Fruit fly (Drosophila melanogaster) whole organism, embryonic: Measurements from ENCODE around the gene CG6689.

Experiments used
- Aef1 ChIP-seq: fragments of 200-800 bp; sonication (Bioruptor generic); IDR thresholded peaks from 3 replicates; pipeline ENCODE4 v1.3.6; 2022; ENCODE audit warnings: missing biosample characterization, missing genetic modification characterization
- B-H2 ChIP-seq: fragments of 200-800 bp; sonication (Bioruptor generic); optimal IDR thresholded peaks from 2 replicates; lab custom pipeline; 2018; ENCODE audit warnings: missing biosample characterization, mild to moderate bottlenecking, missing genetic modification characterization
- CG10147 ChIP-seq: fragments of 200-800 bp; sonication (Bioruptor generic); optimal IDR thresholded peaks from 2 replicates; lab custom pipeline; 2019; ENCODE audit warnings: missing biosample characterization, mild to moderate bottlenecking, missing genetic modification characterization, moderate library complexity
- CG12155 ChIP-seq: fragments of 200-800 bp; sonication (Bioruptor generic); optimal IDR thresholded peaks from 3 replicates; lab custom pipeline; 2016; ENCODE audit warnings: missing biosample characterization, missing genetic modification characterization
- CG1602 ChIP-seq: fragments of 200-800 bp; sonication (Bioruptor generic); optimal IDR thresholded peaks from 3 replicates; lab custom pipeline; 2016; ENCODE audit warnings: missing biosample characterization, missing genetic modification characterization
- CG18619 ChIP-seq: fragments of 200-800 bp; sonication (Bioruptor generic); optimal IDR thresholded peaks from 3 replicates; lab custom pipeline; 2017; ENCODE audit warnings: missing biosample characterization, mild to moderate bottlenecking, missing genetic modification characterization
- CG2712 ChIP-seq: fragments of 200-800 bp; optimal IDR thresholded peaks from 3 replicates; lab custom pipeline; 2019; ENCODE audit warnings: missing biosample characterization, mild to moderate bottlenecking, missing genetic modification characterization, moderate library complexity
- CG33213 ChIP-seq: fragments of 200-800 bp; sonication (Bioruptor generic); optimal IDR thresholded peaks from 3 replicates; lab custom pipeline; 2016; ENCODE audit warnings: missing biosample characterization, missing genetic modification characterization
- CG34376 ChIP-seq: fragments of 200-800 bp; sonication (Bioruptor generic); optimal IDR thresholded peaks from 2 replicates; lab custom pipeline; 2018; ENCODE audit warnings: missing biosample characterization, mild to moderate bottlenecking, missing genetic modification characterization
- CG6854 ChIP-seq: fragments of 200-800 bp; sonication (Bioruptor generic); optimal IDR thresholded peaks from 3 replicates; lab custom pipeline; 2017; ENCODE audit warnings: missing biosample characterization, mild to moderate bottlenecking, missing genetic modification characterization
- CG9727 ChIP-seq: fragments of 200-800 bp; sonication (Bioruptor generic); optimal IDR thresholded peaks from 3 replicates; lab custom pipeline; 2017; ENCODE audit warnings: missing biosample characterization, mild to moderate bottlenecking, missing genetic modification characterization
- CoRest ChIP-seq: fragments of 200-800 bp; sonication (Bioruptor generic); optimal IDR thresholded peaks from 3 replicates; lab custom pipeline; 2018; ENCODE audit warnings: missing biosample characterization, mild to moderate bottlenecking, missing genetic modification characterization, moderate library complexity
- D ChIP-seq, 2 experiments: fragments of 200-800 bp in 1 of 2; fragments of >200 bp in 1 of 2; sonication (Bioruptor generic) in 1 of 2; optimal IDR thresholded peaks; 2 replicates in 1 of 2; 3 replicates in 1 of 2; lab custom pipeline; 2017; ENCODE audit warnings: mild to moderate bottlenecking in 1 of 2, missing biosample characterization in 1 of 2, missing genetic modification characterization in 1 of 2, missing genetic modification reagents in 1 of 2
- Dbx ChIP-seq: fragments of 200-800 bp; sonication (Bioruptor generic); IDR thresholded peaks from 3 replicates; pipeline ENCODE4 v1.3.6; 2022; ENCODE audit warnings: missing biosample characterization, missing genetic modification characterization
- E2f1 ChIP-seq: fragments of 200-800 bp; sonication (Bioruptor generic); IDR thresholded peaks from 2 replicates; pipeline ENCODE4 v1.3.6; 2022; ENCODE audit warnings: missing biosample characterization, missing genetic modification characterization
- Ets97D ChIP-seq: fragments of 200-800 bp; sonication (Bioruptor generic); optimal IDR thresholded peaks from 3 replicates; lab custom pipeline; 2016; ENCODE audit warnings: missing biosample characterization, missing genetic modification characterization
- GATAe ChIP-seq: fragments of 200-800 bp; sonication (Bioruptor generic); conservative IDR thresholded peaks from 2 replicates; pipeline ENCODE4 v1.3.6; 2022; ENCODE audit warnings: missing biosample characterization, missing genetic modification characterization
- HLH3B ChIP-seq: fragments of 200-800 bp; sonication (Bioruptor generic); IDR thresholded peaks from 2 replicates; pipeline ENCODE4 v1.3.6; 2022; ENCODE audit warnings: missing biosample characterization, missing genetic modification characterization
- Hand ChIP-seq: fragments of 200-800 bp; sonication (Bioruptor generic); optimal IDR thresholded peaks from 2 replicates; lab custom pipeline; 2017; ENCODE audit warnings: mild to moderate bottlenecking, missing biosample characterization, missing genetic modification reagents, missing genetic modification characterization
- Hr3 ChIP-seq: fragments of 200-800 bp; sonication (Bioruptor generic); optimal IDR thresholded peaks from 3 replicates; lab custom pipeline; 2016; ENCODE audit warnings: missing biosample characterization, missing genetic modification characterization
- MTF-1 ChIP-seq: fragments of 200-800 bp; sonication (Bioruptor generic); optimal IDR thresholded peaks from 2 replicates; lab custom pipeline; 2018; ENCODE audit warnings: missing biosample characterization, mild to moderate bottlenecking, missing genetic modification characterization, borderline replicate concordance
- Max ChIP-seq: fragments of 200-800 bp; sonication (Bioruptor generic); optimal IDR thresholded peaks from 2 replicates; lab custom pipeline; 2016; ENCODE audit warnings: missing biosample characterization, mild to moderate bottlenecking, missing genetic modification characterization
- Meics ChIP-seq: fragments of 200-800 bp; sonication (Bioruptor generic); optimal IDR thresholded peaks from 2 replicates; lab custom pipeline; 2017; ENCODE audit warnings: missing biosample characterization, mild to moderate bottlenecking, missing genetic modification characterization
- NC2α ChIP-seq: fragments of 200-800 bp; sonication (Bioruptor generic); optimal IDR thresholded peaks from 2 replicates; lab custom pipeline; 2016; ENCODE audit warnings: missing biosample characterization, missing genetic modification characterization
- Oli ChIP-seq: fragments of 200-800 bp; sonication (Bioruptor generic); optimal IDR thresholded peaks from 2 replicates; lab custom pipeline; 2018; ENCODE audit warnings: missing biosample characterization, mild to moderate bottlenecking, missing genetic modification characterization, moderate library complexity
- Scr ChIP-seq: fragments of 200-800 bp; sonication (Bioruptor generic); IDR thresholded peaks from 2 replicates; pipeline ENCODE4 v1.3.6; 2022; ENCODE audit warnings: missing biosample characterization, missing genetic modification characterization; ENCODE audit not compliant: partially characterized antibody
- Sry-β ChIP-seq: fragments of 200-800 bp; sonication (Bioruptor generic); optimal IDR thresholded peaks from 2 replicates; lab custom pipeline; 2018; ENCODE audit warnings: missing biosample characterization, mild to moderate bottlenecking, missing genetic modification characterization, moderate library complexity
- bcd ChIP-seq: fragments of 200-800 bp; sonication (Bioruptor generic); optimal IDR thresholded peaks from 2 replicates; lab custom pipeline; 2017; ENCODE audit warnings: missing biosample characterization, mild to moderate bottlenecking, missing genetic modification characterization
- bsh ChIP-seq, 2 experiments: fragments of 200-800 bp; sonication (Bioruptor generic); optimal IDR thresholded peaks; 2 replicates each; lab custom pipeline; 2017 to 2018; ENCODE audit warnings: mild to moderate bottlenecking in 2 of 2, missing biosample characterization in 2 of 2, missing genetic modification characterization in 2 of 2, moderate library complexity in 1 of 2
- cad ChIP-seq: fragments of >200 bp; optimal IDR thresholded peaks from 2 replicates; lab custom pipeline; 2017; ENCODE audit warnings: missing biosample characterization, missing genetic modification characterization
- cg ChIP-seq: fragments of 200-800 bp; sonication (Bioruptor generic); optimal IDR thresholded peaks from 3 replicates; lab custom pipeline; 2019; ENCODE audit warnings: missing biosample characterization, mild to moderate bottlenecking, missing genetic modification characterization, moderate library complexity
- chinmo ChIP-seq: fragments of 200-800 bp; sonication (Bioruptor generic); IDR thresholded peaks from 4 replicates; pipeline ENCODE4 v1.3.6; 2022; ENCODE audit warnings: missing biosample characterization, missing genetic modification characterization; ENCODE audit not compliant: partially characterized antibody
- chm ChIP-seq: fragments of 200-800 bp; sonication (Bioruptor generic); IDR thresholded peaks from 2 replicates; pipeline ENCODE4 v1.3.6; 2022; ENCODE audit warnings: missing biosample characterization, missing genetic modification characterization
- ewg ChIP-seq: fragments of 200-800 bp; sonication (Bioruptor generic); optimal IDR thresholded peaks from 3 replicates; lab custom pipeline; 2017; ENCODE audit warnings: mild to moderate bottlenecking, missing biosample characterization, missing genetic modification reagents, missing genetic modification characterization
- fu2 ChIP-seq: fragments of 200-800 bp; sonication (Bioruptor generic); optimal IDR thresholded peaks from 2 replicates; lab custom pipeline; 2016; ENCODE audit warnings: missing biosample characterization, missing genetic modification characterization
- gcm2 ChIP-seq: fragments of 200-800 bp; sonication (Bioruptor generic); optimal IDR thresholded peaks from 2 replicates; lab custom pipeline; 2016; ENCODE audit warnings: missing biosample characterization, missing genetic modification characterization
- insv ChIP-seq, 2 experiments: fragments of 200-800 bp; sonication (Bioruptor generic); optimal IDR thresholded peaks; 3 replicates each; lab custom pipeline; 2016 to 2018; ENCODE audit warnings: missing biosample characterization in 2 of 2, missing genetic modification characterization in 2 of 2
- kay ChIP-seq: fragments of 200-800 bp; sonication (Bioruptor generic); optimal IDR thresholded peaks from 2 replicates; lab custom pipeline; 2016; ENCODE audit warnings: missing biosample characterization, missing genetic modification characterization
- lov ChIP-seq, 2 experiments: fragments of 200-800 bp in 1 of 2; fragments of >200 bp in 1 of 2; sonication (Bioruptor generic) in 1 of 2; IDR thresholded peaks in 1 of 2; optimal IDR thresholded peaks in 1 of 2; 2 replicates in 1 of 2; 3 replicates in 1 of 2; pipeline versions ENCODE4 v1.3.6 to Lab custom; 2017 to 2022; ENCODE audit warnings: missing biosample characterization in 1 of 2, missing genetic modification characterization in 1 of 2
- pros ChIP-seq: fragments of 200-800 bp; sonication (Bioruptor generic); optimal IDR thresholded peaks from 3 replicates; lab custom pipeline; 2019; ENCODE audit warnings: missing biosample characterization, mild to moderate bottlenecking, missing genetic modification characterization, moderate library complexity
- salm ChIP-seq: fragments of 200-800 bp; sonication (Bioruptor generic); optimal IDR thresholded peaks from 2 replicates; lab custom pipeline; 2018; ENCODE audit warnings: missing biosample characterization, mild to moderate bottlenecking, missing genetic modification characterization
- sna ChIP-seq: fragments of 200-800 bp; sonication (Bioruptor generic); IDR thresholded peaks from 2 replicates; pipeline ENCODE4 v1.3.6; 2022; ENCODE audit warnings: missing biosample characterization, missing genetic modification characterization; ENCODE audit not compliant: partially characterized antibody
- trh ChIP-seq: fragments of 200-800 bp; sonication (Bioruptor generic); optimal IDR thresholded peaks from 2 replicates; lab custom pipeline; 2016; ENCODE audit warnings: missing biosample characterization, missing genetic modification characterization
- ttk ChIP-seq: fragments of 200-800 bp; sonication (Bioruptor generic); IDR thresholded peaks from 2 replicates; pipeline ENCODE4 v2.1.2; 2022; ENCODE audit warnings: missing biosample characterization, missing genetic modification characterization
- unpg ChIP-seq: fragments of 200-800 bp; sonication (Bioruptor generic); optimal IDR thresholded peaks from 3 replicates; lab custom pipeline; 2018; ENCODE audit warnings: missing biosample characterization, mild to moderate bottlenecking, missing genetic modification characterization, moderate library complexity
- zen2 ChIP-seq: fragments of 200-800 bp; sonication (Bioruptor generic); IDR thresholded peaks from 3 replicates; pipeline ENCODE4 v1.3.6; 2022; ENCODE audit warnings: missing biosample characterization, missing genetic modification characterization; ENCODE audit not compliant: partially characterized antibody

CG6689 gene

dm6 chr3R:11221437-11222230 is 1.8 kb upstream of the CG6689 start, which contains the start of the genes CG6693 and RpL3 (continued):
- TF ChIP-seq cg (GFP tag; lab: Kevin White, UChicago) (peak; percentile 79), fu2 (GFP tag; lab: Kevin White, UChicago) (peak; percentile 37), salm (tag; lab: Kevin White, UChicago) (peak; percentile 71), CG2712 (tag; lab: Kevin White, UChicago) (peak; percentile 70), zen2 (GFP tag; lab: Robert Waterston, UW) (no peak), Ets97D (GFP tag; lab: Kevin White, UChicago) (peak; percentile 98), Dbx (GFP tag; lab: Robert Waterston, UW) (peak; percentile 89), kay (GFP tag; lab: Kevin White, UChicago) (peak; percentile 14), CG1602 (GFP tag; lab: Kevin White, UChicago) (peak; percentile 21), Hand (GFP tag; lab: Kevin White, UChicago) (peak; percentile 77), ttk (GFP tag; lab: Robert Waterston, UW) (peak; percentile 55), gcm2 (peak; percentile 66), CG18619 (GFP tag; lab: Kevin White, UChicago) (peak; percentile 80), D (optimal IDR thresholded peaks at IDR 0.05; lab: Kevin White, UChicago) (no peak), D (GFP tag; optimal IDR thresholded peaks at IDR 0.05; lab: Kevin White, UChicago) (peak; percentile 44), bsh (GFP tag; optimal IDR thresholded peaks at IDR 0.05; lab: Kevin White, UChicago) (peak; percentile 63 to 66), Max (GFP tag; lab: Kevin White, UChicago) (peak; percentile 86), insv (GFP tag; optimal IDR thresholded peaks at IDR 0.05; lab: Kevin White, UChicago) (peak in 1 of 2 experiments; percentile 67), HLH3B (peak; percentile 67; the same call in 1 of the 2 replicates), Oli (tag; lab: Kevin White, UChicago) (peak; percentile 67), MTF-1 (GFP tag; lab: Kevin White, UChicago) (peak; percentile 96), B-H2 (GFP tag; lab: Kevin White, UChicago) (peak; percentile 89), CG33213 (GFP tag; lab: Kevin White, UChicago) (peak; percentile 87), CG34376 (GFP tag; lab: Kevin White, UChicago) (peak; percentile 98), E2f1 (GFP tag; lab: Robert Waterston, UW) (peak; percentile 47; the same call in 1 of the 2 replicates), sna (GFP tag; lab: Robert Waterston, UW) (no peak), GATAe (GFP tag; lab: Robert Waterston, UW) (no peak), Sry-β (GFP tag; lab: Kevin White, UChicago) (peak; percentile 45), CG9727 (peak; percentile 77), pros (GFP tag; lab: Kevin White, UChicago) (peak; percentile 53), unpg (GFP tag; lab: Kevin White, UChicago) (peak; percentile 80), bcd (GFP tag; lab: Kevin White, UChicago) (peak; percentile 79), chinmo (GFP tag; lab: Robert Waterston, UW) (peak; percentile 82; the same call in 2 of the 4 replicates), CG10147 (peak; percentile 12), CG12155 (GFP tag; lab: Kevin White, UChicago) (peak; percentile 19), CoRest (tag; lab: Kevin White, UChicago) (peak; percentile 44), ewg (GFP tag; lab: Kevin White, UChicago) (peak; percentile 41), Scr (GFP tag; lab: Robert Waterston, UW) (no peak; the same call in 1 of the 2 replicates), Aef1 (GFP tag; lab: Robert Waterston, UW) (no peak; the same call in 2 of the 3 replicates), trh (GFP tag; lab: Kevin White, UChicago) (peak; percentile 48), Hr3 (GFP tag; lab: Kevin White, UChicago) (peak; percentile 42), Meics (peak; percentile 87), CG6854 (GFP tag; lab: Kevin White, UChicago) (peak; percentile 88), cad (no peak), chm (GFP tag; lab: Robert Waterston, UW) (peak; percentile 94), lov (optimal IDR thresholded peaks at IDR 0.05; lab: Kevin White, UChicago) (no peak), lov (GFP tag; IDR thresholded peaks at IDR 0.05; lab: Robert Waterston, UW) (peak; percentile 91), NC2α (peak; percentile 88)
